Fruit fly (Drosophila melanogaster) whole organism, adult: Measurements from ENCODE around the gene gdrd.

Experiments used
- CG11617 ChIP-seq: fragments of 200-800 bp; sonication (Bioruptor generic); optimal IDR thresholded peaks from 2 replicates; lab custom pipeline; 2017; ENCODE audit warnings: mild to moderate bottlenecking, missing biosample characterization, missing genetic modification reagents, missing genetic modification characterization
- CG12768 ChIP-seq: fragments of 200-800 bp; sonication (Bioruptor generic); optimal IDR thresholded peaks from 2 replicates; lab custom pipeline; 2017; ENCODE audit warnings: missing biosample characterization, missing genetic modification characterization, mild to moderate bottlenecking, moderate library complexity, missing genetic modification reagents
- CG14711 ChIP-seq: fragments of 200-800 bp; sonication (Bioruptor generic); optimal IDR thresholded peaks from 2 replicates; lab custom pipeline; 2018; ENCODE audit warnings: missing biosample characterization, mild to moderate bottlenecking, missing genetic modification characterization, moderate library complexity
- CG1620 ChIP-seq: fragments of 200-800 bp; sonication (Bioruptor generic); optimal IDR thresholded peaks from 2 replicates; lab custom pipeline; 2016; ENCODE audit warnings: missing biosample characterization, missing genetic modification characterization
- CG33017 ChIP-seq: fragments of 200-800 bp; sonication (Bioruptor generic); optimal IDR thresholded peaks from 2 replicates; lab custom pipeline; 2018; ENCODE audit warnings: missing biosample characterization, mild to moderate bottlenecking, missing genetic modification characterization, moderate library complexity
- CG5204 ChIP-seq: fragments of 200-800 bp; sonication (Bioruptor generic); optimal IDR thresholded peaks from 2 replicates; lab custom pipeline; 2016; ENCODE audit warnings: missing biosample characterization, missing genetic modification characterization
- CG7045 ChIP-seq: fragments of 200-800 bp; sonication (Bioruptor generic); optimal IDR thresholded peaks from 2 replicates; lab custom pipeline; 2017; ENCODE audit warnings: missing biosample characterization, mild to moderate bottlenecking, missing genetic modification characterization
- CG7101 ChIP-seq: fragments of 200-800 bp; sonication (Bioruptor generic); optimal IDR thresholded peaks from 2 replicates; lab custom pipeline; 2018; ENCODE audit warnings: missing biosample characterization, mild to moderate bottlenecking, missing genetic modification characterization, moderate library complexity
- Clk ChIP-seq: fragments of 200-800 bp; sonication (Bioruptor generic); optimal IDR thresholded peaks from 2 replicates; lab custom pipeline; 2017; ENCODE audit warnings: missing biosample characterization, missing genetic modification characterization
- Crg-1 ChIP-seq: fragments of 200-800 bp; sonication (Bioruptor generic); optimal IDR thresholded peaks from 2 replicates; lab custom pipeline; 2016; ENCODE audit warnings: missing biosample characterization, missing genetic modification characterization
- Hr96 ChIP-seq: fragments of 200-800 bp; sonication (Bioruptor generic); optimal IDR thresholded peaks from 2 replicates; lab custom pipeline; 2016; ENCODE audit warnings: missing biosample characterization, missing genetic modification characterization
- Mnt ChIP-seq: fragments of 200-800 bp; sonication (Bioruptor generic); optimal IDR thresholded peaks from 2 replicates; lab custom pipeline; 2016; ENCODE audit warnings: missing biosample characterization, mild to moderate bottlenecking, missing genetic modification characterization
- bab1 ChIP-seq: fragments of 200-800 bp; sonication (Bioruptor generic); optimal IDR thresholded peaks from 3 replicates; lab custom pipeline; 2019; ENCODE audit warnings: missing biosample characterization, mild to moderate bottlenecking, missing genetic modification characterization, moderate library complexity
- cic ChIP-seq: fragments of 200-800 bp; sonication (Bioruptor generic); optimal IDR thresholded peaks from 2 replicates; lab custom pipeline; 2017; ENCODE audit warnings: missing biosample characterization, mild to moderate bottlenecking, missing genetic modification characterization, moderate library complexity
- cnc ChIP-seq, 2 experiments: fragments of >200 bp; optimal IDR thresholded peaks; 2 replicates each; lab custom pipeline; 2017
- kay ChIP-seq: fragments of 200-800 bp; sonication (Bioruptor generic); peaks from one replicate; lab custom pipeline; 2016; ENCODE audit warnings: missing biosample characterization, missing genetic modification characterization, borderline replicate concordance
- ovo ChIP-seq: fragments of 200-800 bp; sonication (Bioruptor generic); optimal IDR thresholded peaks from 2 replicates; lab custom pipeline; 2016; ENCODE audit warnings: missing biosample characterization, missing genetic modification characterization
- pad ChIP-seq: fragments of 200-800 bp; sonication (Bioruptor generic); optimal IDR thresholded peaks from 3 replicates; lab custom pipeline; 2017; ENCODE audit warnings: missing biosample characterization, missing genetic modification characterization, mild to moderate bottlenecking, moderate library complexity, missing genetic modification reagents
- tj ChIP-seq: fragments of 200-800 bp; sonication (Bioruptor generic); optimal IDR thresholded peaks from 3 replicates; lab custom pipeline; 2017; ENCODE audit warnings: missing biosample characterization, mild to moderate bottlenecking, missing genetic modification characterization, moderate library complexity
- toe ChIP-seq: fragments of 200-800 bp; sonication (Bioruptor generic); optimal IDR thresholded peaks from 2 replicates; lab custom pipeline; 2016; ENCODE audit warnings: missing biosample characterization, missing genetic modification characterization

gdrd gene

dm6 chr3L:14691047-14691446, at the start of gene gdrd:
gdrd (plus strand) TSS chr3L:14691347.
- TF ChIP-seq ovo (GFP tag; lab: Kevin White, UChicago) (no peak), Crg-1 (GFP tag; lab: Kevin White, UChicago) (no peak), tj (GFP tag; lab: Kevin White, UChicago) (no peak), CG11617 (GFP tag; lab: Kevin White, UChicago) (no peak), kay (GFP tag; lab: Kevin White, UChicago) (peak; percentile 70), CG14711 (tag; lab: Kevin White, UChicago) (no peak), cic (no peak)

dm6 chr3L:14641969-14642485, 49.1 kb upstream of the gdrd start:
- TF ChIP-seq CG12768 (GFP tag; lab: Kevin White, UChicago) (no peak), ovo (GFP tag; lab: Kevin White, UChicago) (no peak), Mnt (GFP tag; lab: Kevin White, UChicago) (no peak), kay (GFP tag; lab: Kevin White, UChicago) (no peak), Crg-1 (GFP tag; lab: Kevin White, UChicago) (no peak), CG7101 (tag; lab: Kevin White, UChicago) (no peak), CG5204 (GFP tag; lab: Kevin White, UChicago) (no peak), Clk (GFP tag; lab: Kevin White, UChicago) (no peak), CG11617 (GFP tag; lab: Kevin White, UChicago) (no peak), CG33017 (tag; lab: Kevin White, UChicago) (no peak), Hr96 (GFP tag; lab: Kevin White, UChicago) (no peak), toe (GFP tag; lab: Kevin White, UChicago) (no peak), CG14711 (tag; lab: Kevin White, UChicago) (no peak), CG1620 (no peak), cic (no peak), cnc (optimal IDR thresholded peaks at IDR 0.05; lab: Kevin White, UChicago) (no peak), pad (GFP tag; lab: Kevin White, UChicago) (no peak)

- TF ChIP-seq CG11617 (GFP tag; lab: Kevin White, UChicago) = no peak
- no peak for TF ChIP-seq toe (GFP tag; lab: Kevin White, UChicago)
- TF ChIP-seq cic = no peak
- no peak for TF ChIP-seq CG14711 (tag; lab: Kevin White, UChicago)
- TF ChIP-seq Clk (GFP tag; lab: Kevin White, UChicago) = no peak
- TF ChIP-seq CG1620 = no peak
- no peak for TF ChIP-seq bab1 (GFP tag; lab: Kevin White, UChicago)
- TF ChIP-seq tj (GFP tag; lab: Kevin White, UChicago) = no peak
Measured at dm6 chr3L:14642820-14643219, 48.3 kb upstream of the gdrd start.

DNA sequence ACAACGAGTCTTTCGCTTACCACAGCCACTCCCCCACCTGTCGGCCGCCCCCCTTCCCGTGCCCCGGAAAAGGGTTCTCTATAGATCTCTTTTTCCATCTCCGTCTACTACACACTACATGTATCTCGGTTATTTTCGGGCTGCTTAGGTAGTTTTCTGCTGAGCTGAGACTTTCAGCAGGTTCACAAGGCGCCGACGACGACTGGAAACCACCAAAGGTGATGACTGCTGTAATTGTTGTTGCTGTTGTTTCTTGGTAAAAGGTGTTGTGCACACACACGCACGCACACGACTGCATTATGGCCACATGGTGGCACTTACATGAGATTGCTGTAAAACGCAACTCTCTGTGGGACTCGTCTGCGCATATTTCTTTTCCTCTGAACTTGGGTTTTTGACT, 47.5 kb upstream of the gdrd start:
- TF ChIP-seq Clk (GFP tag; lab: Kevin White, UChicago) = no peak
- TF ChIP-seq CG7101 (tag; lab: Kevin White, UChicago) = no peak
- no peak for TF ChIP-seq CG1620
- no peak for TF ChIP-seq tj (GFP tag; lab: Kevin White, UChicago)
- no peak for TF ChIP-seq CG5204 (GFP tag; lab: Kevin White, UChicago)
- no peak for TF ChIP-seq Mnt (GFP tag; lab: Kevin White, UChicago)
- no peak for TF ChIP-seq kay (GFP tag; lab: Kevin White, UChicago)
- no peak for TF ChIP-seq CG11617 (GFP tag; lab: Kevin White, UChicago)
- no peak for TF ChIP-seq Crg-1 (GFP tag; lab: Kevin White, UChicago)
- no peak for TF ChIP-seq bab1 (GFP tag; lab: Kevin White, UChicago)
- TF ChIP-seq CG33017 (tag; lab: Kevin White, UChicago) = no peak
- no peak for TF ChIP-seq CG7045 (GFP tag; lab: Kevin White, UChicago)
- TF ChIP-seq cnc (optimal IDR thresholded peaks at IDR 0.05; lab: Kevin White, UChicago) = no peak

DNA sequence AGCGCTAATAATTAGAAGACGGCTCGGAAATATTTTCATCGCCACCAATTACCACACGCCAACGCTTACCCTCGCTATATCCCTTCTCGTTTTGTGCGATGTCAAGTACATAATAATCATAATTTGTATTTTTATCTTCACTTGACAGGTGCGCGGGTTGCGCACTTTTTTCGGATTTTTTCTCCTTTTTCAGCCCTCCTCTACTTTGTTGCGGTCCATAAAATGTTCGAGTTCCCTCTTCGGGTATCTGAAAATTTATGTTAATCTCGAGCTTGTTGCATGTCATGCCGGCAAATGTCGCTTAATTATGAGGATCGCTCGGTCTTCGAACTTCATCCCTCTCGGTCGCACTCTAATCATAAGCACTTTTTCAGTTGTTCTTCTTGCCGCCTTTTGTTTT, 46.0 kb upstream of the gdrd start:
- TF ChIP-seq bab1 (GFP tag; lab: Kevin White, UChicago) (no peak), CG11617 (GFP tag; lab: Kevin White, UChicago) (no peak), cic (no peak), toe (GFP tag; lab: Kevin White, UChicago) (no peak), CG7101 (tag; lab: Kevin White, UChicago) (no peak), CG7045 (GFP tag; lab: Kevin White, UChicago) (no peak), cnc (optimal IDR thresholded peaks at IDR 0.05; lab: Kevin White, UChicago) (no peak), ovo (GFP tag; lab: Kevin White, UChicago) (no peak), Clk (GFP tag; lab: Kevin White, UChicago) (no peak), CG14711 (tag; lab: Kevin White, UChicago) (no peak), CG33017 (tag; lab: Kevin White, UChicago) (no peak), kay (GFP tag; lab: Kevin White, UChicago) (no peak), pad (GFP tag; lab: Kevin White, UChicago) (no peak), Hr96 (GFP tag; lab: Kevin White, UChicago) (no peak), Crg-1 (GFP tag; lab: Kevin White, UChicago) (no peak), CG5204 (GFP tag; lab: Kevin White, UChicago) (no peak), CG12768 (GFP tag; lab: Kevin White, UChicago) (no peak), CG1620 (no peak), tj (GFP tag; lab: Kevin White, UChicago) (no peak), Mnt (GFP tag; lab: Kevin White, UChicago) (no peak)

dm6 chr3L:14645934-14646333, 45.2 kb upstream of the gdrd start:
- TF ChIP-seq CG14711 (tag; lab: Kevin White, UChicago) = no peak
- TF ChIP-seq Crg-1 (GFP tag; lab: Kevin White, UChicago) = no peak
- TF ChIP-seq tj (GFP tag; lab: Kevin White, UChicago) = no peak
